Worm (Caenorhabditis elegans) whole organism, L3 larva: ENCODE data around the gene epg-4.

Experiments
- R02D3.7 ChIP-seq: fragments of 150-350 bp; optimal IDR thresholded peaks from 2 replicates; lab custom pipeline; 2014; ENCODE audit warnings: missing biosample characterization, missing genetic modification characterization
- ZK546.5 ChIP-seq: sonication (generic microtip); optimal IDR thresholded peaks from 2 replicates; lab custom pipeline; 2017; ENCODE audit warnings: missing biosample characterization, missing genetic modification characterization
- ama-1 ChIP-seq: fragments of 150-350 bp; optimal IDR thresholded peaks from 2 replicates; lab custom pipeline; 2018
- ceh-16 ChIP-seq: sonication (generic microtip); optimal IDR thresholded peaks from 2 replicates; lab custom pipeline; 2017; ENCODE audit warnings: missing biosample characterization, missing genetic modification characterization
- ceh-28 ChIP-seq: fragments of 150-350 bp; optimal IDR thresholded peaks from 2 replicates; lab custom pipeline; 2014; ENCODE audit warnings: missing biosample characterization, missing genetic modification reagents, missing genetic modification characterization
- ceh-82 ChIP-seq: fragments of 150-350 bp; optimal IDR thresholded peaks from 2 replicates; lab custom pipeline; 2014; ENCODE audit warnings: missing biosample characterization, missing genetic modification characterization
- egl-5 ChIP-seq: fragments of 150-350 bp; optimal IDR thresholded peaks from 2 replicates; lab custom pipeline; 2017; ENCODE audit warnings: missing biosample characterization, missing genetic modification reagents, missing genetic modification characterization, inconsistent platforms
- elt-1 ChIP-seq: fragments of 150-350 bp; optimal IDR thresholded peaks from 2 replicates; lab custom pipeline; 2014; ENCODE audit warnings: missing biosample characterization, missing genetic modification characterization
- elt-2 ChIP-seq: sonication (generic microtip); optimal IDR thresholded peaks from 2 replicates; lab custom pipeline; 2016; ENCODE audit warnings: missing genetic modification reagents, mild to moderate bottlenecking, missing genetic modification characterization, missing compliant biosample characterization
- elt-3 ChIP-seq, 3 experiments: fragments of 150-350 bp in 1 of 3; sonication (generic microtip) in 2 of 3; optimal IDR thresholded peaks; 2 replicates in 2 of 3; 4 replicates in 1 of 3; lab custom pipeline; 2014 to 2017; ENCODE audit warnings: missing biosample characterization in 3 of 3, missing genetic modification characterization in 3 of 3
- eor-1 ChIP-seq, 2 experiments: fragments of 150-350 bp; optimal IDR thresholded peaks; 2 replicates each; lab custom pipeline; 2014 to 2018; ENCODE audit warnings: missing biosample characterization in 2 of 2, missing genetic modification characterization in 2 of 2
- fkh-10 ChIP-seq: sonication (generic microtip); optimal IDR thresholded peaks from 2 replicates; lab custom pipeline; 2017; ENCODE audit warnings: missing biosample characterization, missing genetic modification reagents, missing genetic modification characterization
- fkh-2 ChIP-seq: fragments of 150-350 bp; optimal IDR thresholded peaks from 2 replicates; lab custom pipeline; 2014; ENCODE audit warnings: missing biosample characterization, missing genetic modification reagents, missing genetic modification characterization
- fos-1 ChIP-seq: fragments of 150-350 bp; optimal IDR thresholded peaks from 2 replicates; lab custom pipeline; 2014; ENCODE audit warnings: missing biosample characterization, missing genetic modification characterization
- hmg-11 ChIP-seq: sonication (generic microtip); optimal IDR thresholded peaks from 2 replicates; lab custom pipeline; 2016; ENCODE audit warnings: missing genetic modification characterization, missing compliant biosample characterization
- jun-1 ChIP-seq: fragments of 150-350 bp; optimal IDR thresholded peaks from 2 replicates; lab custom pipeline; 2014; ENCODE audit warnings: missing biosample characterization, missing genetic modification reagents, missing genetic modification characterization
- lin-15B ChIP-seq: fragments of 150-350 bp; optimal IDR thresholded peaks from 2 replicates; lab custom pipeline; 2014; ENCODE audit warnings: missing biosample characterization, missing genetic modification characterization
- lsy-12 ChIP-seq: sonication (generic microtip); optimal IDR thresholded peaks from 2 replicates; lab custom pipeline; 2016; ENCODE audit warnings: mild to moderate bottlenecking, missing genetic modification characterization, missing compliant biosample characterization
- nfya-1 ChIP-seq: sonication (generic microtip); optimal IDR thresholded peaks from 2 replicates; lab custom pipeline; 2017; ENCODE audit warnings: missing genetic modification characterization, mild to moderate bottlenecking, missing compliant biosample characterization, antibody characterized with exemption, moderate library complexity; ENCODE audit not compliant: insufficient read depth
- nhr-11 ChIP-seq: fragments of 150-350 bp; optimal IDR thresholded peaks from 2 replicates; lab custom pipeline; 2014; ENCODE audit warnings: missing biosample characterization, missing genetic modification characterization
- nhr-12 ChIP-seq: fragments of 150-350 bp; optimal IDR thresholded peaks from 2 replicates; lab custom pipeline; 2014; ENCODE audit warnings: missing biosample characterization, missing genetic modification characterization
- nhr-23 ChIP-seq: fragments of 150-350 bp; optimal IDR thresholded peaks from 2 replicates; lab custom pipeline; 2014; ENCODE audit warnings: missing biosample characterization, missing genetic modification reagents, missing genetic modification characterization
- nhr-25 ChIP-seq: sonication (generic microtip); optimal IDR thresholded peaks from 2 replicates; lab custom pipeline; 2017; ENCODE audit warnings: missing biosample characterization, missing genetic modification characterization
- nhr-28 ChIP-seq: fragments of 150-350 bp; optimal IDR thresholded peaks from 2 replicates; lab custom pipeline; 2014; ENCODE audit warnings: missing biosample characterization, missing genetic modification characterization
- nhr-43 ChIP-seq: sonication (generic microtip); optimal IDR thresholded peaks from 2 replicates; lab custom pipeline; 2016; ENCODE audit warnings: mild to moderate bottlenecking, missing genetic modification characterization, missing compliant biosample characterization; ENCODE audit not compliant: poor library complexity, severe bottlenecking
- nhr-67 ChIP-seq: fragments of 150-350 bp; optimal IDR thresholded peaks from 2 replicates; lab custom pipeline; 2014; ENCODE audit warnings: missing biosample characterization, missing genetic modification characterization
- nhr-76 ChIP-seq: fragments of 150-350 bp; sonication (generic microtip); optimal IDR thresholded peaks from 5 replicates; lab custom pipeline; 2014; ENCODE audit warnings: missing biosample characterization, missing genetic modification characterization
- nhr-77 ChIP-seq: fragments of 150-350 bp; optimal IDR thresholded peaks from 2 replicates; lab custom pipeline; 2014; ENCODE audit warnings: missing biosample characterization, missing genetic modification characterization
- pha-4 ChIP-seq: fragments of 150-350 bp; optimal IDR thresholded peaks from 2 replicates; lab custom pipeline; 2014; ENCODE audit warnings: missing biosample characterization, missing genetic modification reagents, missing genetic modification characterization
- sea-2 ChIP-seq: fragments of 150-350 bp; sonication (generic microtip); optimal IDR thresholded peaks from 4 replicates; lab custom pipeline; 2014; ENCODE audit warnings: missing biosample characterization, missing genetic modification reagents, missing genetic modification characterization
- snpc-4 ChIP-seq: fragments of 150-350 bp; optimal IDR thresholded peaks from 2 replicates; lab custom pipeline; 2014; ENCODE audit warnings: missing biosample characterization, missing genetic modification characterization
- tbx-2 ChIP-seq: sonication (generic microtip); optimal IDR thresholded peaks from 2 replicates; lab custom pipeline; 2016; ENCODE audit warnings: mild to moderate bottlenecking, missing genetic modification characterization, missing compliant biosample characterization
- zag-1 ChIP-seq: fragments of 150-350 bp; optimal IDR thresholded peaks from 2 replicates; lab custom pipeline; 2014; ENCODE audit warnings: missing biosample characterization, missing genetic modification characterization
- ztf-11 ChIP-seq: fragments of 150-350 bp; optimal IDR thresholded peaks from 2 replicates; lab custom pipeline; 2014; ENCODE audit warnings: missing biosample characterization, missing genetic modification characterization
- ztf-4 ChIP-seq: fragments of 150-350 bp; optimal IDR thresholded peaks from 2 replicates; lab custom pipeline; 2014; ENCODE audit warnings: missing biosample characterization, missing genetic modification characterization

The epg-4 gene

ce11 chrIII:7198838-7199237, 16.9 kb downstream of the epg-4 start, which contains the start of gene pfd-5 (continued):
- TF ChIP-seq elt-3 (tag; optimal IDR thresholded peaks at IDR 0.05; lab: Kevin White, UChicago) (no peak), nhr-23 (tag; lab: Kevin White, UChicago) (peak; percentile 45), tbx-2 (tag; lab: Kevin White, UChicago) (no peak), ztf-4 (tag; lab: Kevin White, UChicago) (no peak), sea-2 (no peak), fkh-10 (GFP tag; lab: Kevin White, UChicago) (no peak), nhr-28 (tag; lab: Kevin White, UChicago) (no peak), pha-4 (tag; lab: Kevin White, UChicago) (peak; percentile 76), nhr-25 (tag; lab: Kevin White, UChicago) (peak; percentile 15), ama-1 (lab: Kevin White, UChicago) (no peak), elt-2 (tag; lab: Kevin White, UChicago) (no peak), nhr-67 (tag; lab: Kevin White, UChicago) (no peak)
- TF ChIP-seq, all 47 proteins: peak for 8

- TF ChIP-seq nhr-23 (tag; lab: Kevin White, UChicago) (peak; percentile 47), nhr-25 (tag; lab: Kevin White, UChicago) (peak; percentile 5), nhr-43 (tag; lab: Kevin White, UChicago) (peak; percentile 32), zag-1 (tag; lab: Kevin White, UChicago) (no peak)
- TF ChIP-seq, all 47 proteins: peak for 3
These were observed 17.5 kb downstream of the epg-4 start for ce11 chrIII:7199467-7199866.

ce11 chrIII:7201378-7202256, 19.6 kb downstream of the epg-4 start, which contains the start of gene dpy-31:
Gene dpy-31 (plus strand): TSS chrIII:7202206.
- TF ChIP-seq fkh-10 (GFP tag; lab: Kevin White, UChicago), result no peak
- TF ChIP-seq egl-5, result no peak
- no peak for TF ChIP-seq tbx-2 (tag; lab: Kevin White, UChicago)
- peak; percentile 89 for TF ChIP-seq nhr-23 (tag; lab: Kevin White, UChicago)
- TF ChIP-seq nhr-43 (tag; lab: Kevin White, UChicago), result peak; percentile 62
- peak in 1 of 3 experiments; percentile 47 for TF ChIP-seq elt-3 (tag; optimal IDR thresholded peaks at IDR 0.05; lab: Kevin White, UChicago)
- no peak for TF ChIP-seq elt-2 (tag; lab: Kevin White, UChicago)
- TF ChIP-seq nhr-25 (tag; lab: Kevin White, UChicago), result peak; percentile 80

- TF ChIP-seq egl-5 (no peak), zag-1 (tag; lab: Kevin White, UChicago) (no peak), nhr-25 (tag; lab: Kevin White, UChicago) (peak; percentile 58), ztf-4 (tag; lab: Kevin White, UChicago) (no peak), ZK546.5 (tag; lab: Kevin White, UChicago) (no peak), hmg-11 (tag; lab: Kevin White, UChicago) (no peak), elt-3 (tag; optimal IDR thresholded peaks at IDR 0.05; lab: Kevin White, UChicago) (peak in 1 of 3 experiments; percentile 44), ceh-28 (tag; lab: Kevin White, UChicago) (peak; percentile 49), lsy-12 (peak; percentile 5), fkh-10 (GFP tag; lab: Kevin White, UChicago) (no peak), nhr-23 (tag; lab: Kevin White, UChicago) (peak; percentile 68), nhr-12 (no peak)
These were observed 21.3 kb downstream of the epg-4 start for ce11 chrIII:7203130-7203775.

ce11 chrIII:7207903-7208497, 26.0 kb downstream of the epg-4 start, which contains the start of gene rpl-6:
Gene rpl-6 (plus strand): TSS chrIII:7208447.
- TF ChIP-seq fkh-2 (no peak), fkh-10 (GFP tag; lab: Kevin White, UChicago) (peak; percentile 14), snpc-4 (peak; percentile 48), tbx-2 (tag; lab: Kevin White, UChicago) (peak; percentile 37), nhr-43 (tag; lab: Kevin White, UChicago) (peak; percentile 79), jun-1 (tag; lab: Kevin White, UChicago) (peak; percentile 35), R02D3.7 (tag; lab: Kevin White, UChicago) (peak; percentile 84), lin-15B (tag; lab: Kevin White, UChicago) (peak; percentile 93), nhr-23 (tag; lab: Kevin White, UChicago) (peak; percentile 98), nhr-25 (tag; lab: Kevin White, UChicago) (peak; percentile 88), nhr-76 (tag; lab: Kevin White, UChicago) (peak; percentile 1), ama-1 (lab: Kevin White, UChicago) (peak; percentile 59), pha-4 (tag; lab: Kevin White, UChicago) (peak; percentile 98), ceh-82 (tag; lab: Kevin White, UChicago) (no peak), ceh-16 (tag; lab: Kevin White, UChicago) (peak; percentile 21), fos-1 (tag; lab: Kevin White, UChicago) (no peak), elt-1 (peak; percentile 18), nfya-1 (tag; lab: Kevin White, UChicago) (peak; percentile 98), ztf-11 (tag; lab: Kevin White, UChicago) (no peak), hmg-11 (tag; lab: Kevin White, UChicago) (peak; percentile 81), sea-2 (no peak), ceh-28 (tag; lab: Kevin White, UChicago) (peak; percentile 60), nhr-77 (tag; lab: Kevin White, UChicago) (no peak), eor-1 (tag; optimal IDR thresholded peaks at IDR 0.05; lab: Kevin White, UChicago) (no peak), lsy-12 (peak; percentile 90), nhr-11 (tag; lab: Kevin White, UChicago) (no peak), elt-3 (tag; optimal IDR thresholded peaks at IDR 0.05; lab: Kevin White, UChicago) (peak in 1 of 3 experiments; percentile 72), nhr-67 (tag; lab: Kevin White, UChicago) (no peak), egl-5 (peak; percentile 66)
